Worm (Caenorhabditis elegans) whole organism, late embryonic: ENCODE results near the gene rpl-11.1.

Source experiments
- C08G9.2 ChIP-seq: sonication (generic microtip); optimal IDR thresholded peaks from 2 replicates; lab custom pipeline; 2016; ENCODE audit warnings: mild to moderate bottlenecking, missing genetic modification characterization, moderate library complexity, missing compliant biosample characterization
- C38D4.7 ChIP-seq: fragments of 200-800 bp; sonication (Bioruptor generic); optimal IDR thresholded peaks from 2 replicates; lab custom pipeline; 2018; ENCODE audit warnings: mild to moderate bottlenecking, missing genetic modification characterization, moderate library complexity, missing compliant biosample characterization
- K09A11.1 ChIP-seq: sonication (generic microtip); optimal IDR thresholded peaks from 2 replicates; lab custom pipeline; 2017; ENCODE audit warnings: antibody characterized with exemption, mild to moderate bottlenecking, missing genetic modification characterization, missing compliant biosample characterization; ENCODE audit not compliant: insufficient read depth
- T23F11.4 ChIP-seq: fragments of 200-800 bp; sonication (Bioruptor generic); optimal IDR thresholded peaks from 2 replicates; lab custom pipeline; 2018; ENCODE audit warnings: mild to moderate bottlenecking, missing genetic modification characterization, missing compliant biosample characterization
- ahr-1 ChIP-seq: sonication (generic microtip); optimal IDR thresholded peaks from 2 replicates; lab custom pipeline; 2016; ENCODE audit warnings: missing genetic modification characterization, missing compliant biosample characterization
- ceh-14 ChIP-seq: sonication (generic microtip); optimal IDR thresholded peaks from 2 replicates; lab custom pipeline; 2016; ENCODE audit warnings: missing genotype, missing genetic modification characterization, missing compliant biosample characterization
- ceh-19 ChIP-seq: fragments of 200-800 bp; sonication (Bioruptor generic); optimal IDR thresholded peaks from 2 replicates; lab custom pipeline; 2018; ENCODE audit warnings: mild to moderate bottlenecking, missing genetic modification characterization, missing compliant biosample characterization
- ceh-22 ChIP-seq: sonication (generic microtip); optimal IDR thresholded peaks from 2 replicates; lab custom pipeline; 2017; ENCODE audit warnings: missing biosample characterization, missing genetic modification characterization
- ceh-24 ChIP-seq: sonication (generic microtip); optimal IDR thresholded peaks from 2 replicates; lab custom pipeline; 2016; ENCODE audit warnings: mild to moderate bottlenecking, missing genetic modification characterization, missing compliant biosample characterization
- ceh-30 ChIP-seq: fragments of 150-350 bp; optimal IDR thresholded peaks from 2 replicates; lab custom pipeline; 2014; ENCODE audit warnings: missing biosample characterization, missing genetic modification characterization
- ceh-31 ChIP-seq: sonication (generic microtip); optimal IDR thresholded peaks from 2 replicates; lab custom pipeline; 2016; ENCODE audit warnings: missing genetic modification characterization, missing compliant biosample characterization
- ceh-34 ChIP-seq: sonication (generic microtip); optimal IDR thresholded peaks from 2 replicates; lab custom pipeline; 2016; ENCODE audit warnings: mild to moderate bottlenecking, missing genetic modification characterization, missing compliant biosample characterization
- ceh-45 ChIP-seq: fragments of 200-800 bp; sonication (Bioruptor generic); IDR thresholded peaks from 2 replicates; pipeline ENCODE4 v1.3.6; 2022; ENCODE audit warnings: missing genetic modification reagents, missing genetic modification characterization, missing compliant biosample characterization
- ceh-48 ChIP-seq: sonication (generic microtip); optimal IDR thresholded peaks from 2 replicates; lab custom pipeline; 2016; ENCODE audit warnings: missing genetic modification characterization, inconsistent platforms, missing compliant biosample characterization
- ceh-6 ChIP-seq: fragments of 200-800 bp; sonication (Bioruptor generic); optimal IDR thresholded peaks from 2 replicates; lab custom pipeline; 2018; ENCODE audit warnings: mild to moderate bottlenecking, missing genetic modification characterization, missing compliant biosample characterization
- che-1 ChIP-seq: sonication (generic microtip); optimal IDR thresholded peaks from 2 replicates; lab custom pipeline; 2016; ENCODE audit warnings: mild to moderate bottlenecking, missing genetic modification characterization, missing compliant biosample characterization
- dmd-4 ChIP-seq: sonication (generic microtip); optimal IDR thresholded peaks from 2 replicates; lab custom pipeline; 2016; ENCODE audit warnings: borderline replicate concordance, missing genetic modification characterization, missing compliant biosample characterization
- dve-1 ChIP-seq: sonication (generic microtip); optimal IDR thresholded peaks from 2 replicates; lab custom pipeline; 2017; ENCODE audit warnings: antibody characterized with exemption, mild to moderate bottlenecking, missing genetic modification characterization, missing compliant biosample characterization
- elt-2 ChIP-seq: sonication (generic microtip); optimal IDR thresholded peaks from 2 replicates; lab custom pipeline; 2016; ENCODE audit warnings: missing genetic modification reagents, missing genetic modification characterization, missing compliant biosample characterization
- elt-4 ChIP-seq: sonication (generic microtip); optimal IDR thresholded peaks from 2 replicates; lab custom pipeline; 2016; ENCODE audit warnings: missing genetic modification characterization, missing compliant biosample characterization
- ets-4 ChIP-seq: sonication (generic microtip); optimal IDR thresholded peaks from 2 replicates; lab custom pipeline; 2016; ENCODE audit warnings: missing genetic modification characterization, missing compliant biosample characterization
- eyg-1 ChIP-seq: sonication (generic microtip); optimal IDR thresholded peaks from 2 replicates; lab custom pipeline; 2016; ENCODE audit warnings: missing genotype, missing genetic modification characterization, missing compliant biosample characterization
- fax-1 ChIP-seq: sonication (generic microtip); optimal IDR thresholded peaks from 2 replicates; lab custom pipeline; 2016; ENCODE audit warnings: missing genotype, missing genetic modification characterization, missing compliant biosample characterization
- fkh-10 ChIP-seq: fragments of 150-350 bp; optimal IDR thresholded peaks from 2 replicates; lab custom pipeline; 2014; ENCODE audit warnings: missing biosample characterization, missing genetic modification reagents, missing genetic modification characterization
- fkh-6 ChIP-seq: sonication (generic microtip); optimal IDR thresholded peaks from 2 replicates; lab custom pipeline; 2016; ENCODE audit warnings: missing genetic modification characterization, missing compliant biosample characterization
- hlh-13 ChIP-seq: fragments of 200-800 bp; sonication (Bioruptor generic); optimal IDR thresholded peaks from 2 replicates; lab custom pipeline; 2018; ENCODE audit warnings: mild to moderate bottlenecking, missing genetic modification characterization, missing compliant biosample characterization
- hlh-8 ChIP-seq: sonication (generic microtip); optimal IDR thresholded peaks from 2 replicates; lab custom pipeline; 2016; ENCODE audit warnings: missing genotype, missing genetic modification characterization, missing compliant biosample characterization
- lim-6 ChIP-seq: sonication (generic microtip); optimal IDR thresholded peaks from 2 replicates; lab custom pipeline; 2016; ENCODE audit warnings: missing genetic modification characterization, missing compliant biosample characterization
- lin-11 ChIP-seq: fragments of 200-800 bp; sonication (Bioruptor generic); optimal IDR thresholded peaks from 2 replicates; lab custom pipeline; 2018; ENCODE audit warnings: mild to moderate bottlenecking, missing genetic modification characterization, missing compliant biosample characterization
- madf-2 ChIP-seq: sonication (generic microtip); optimal IDR thresholded peaks from 2 replicates; lab custom pipeline; 2017; ENCODE audit warnings: missing genetic modification characterization, missing compliant biosample characterization
- nhr-232 ChIP-seq: sonication (generic microtip); optimal IDR thresholded peaks from 2 replicates; lab custom pipeline; 2016; ENCODE audit warnings: missing genetic modification characterization, missing compliant biosample characterization
- npax-4 ChIP-seq: sonication (generic microtip); optimal IDR thresholded peaks from 2 replicates; lab custom pipeline; 2016; ENCODE audit warnings: missing genetic modification characterization, missing compliant biosample characterization
- odd-2 ChIP-seq: sonication (generic microtip); optimal IDR thresholded peaks from 2 replicates; lab custom pipeline; 2017; ENCODE audit warnings: antibody characterized with exemption, mild to moderate bottlenecking, missing genetic modification characterization, missing compliant biosample characterization
- pat-9 ChIP-seq: fragments of 200-800 bp; sonication (Bioruptor generic); optimal IDR thresholded peaks from 2 replicates; lab custom pipeline; 2018; ENCODE audit warnings: mild to moderate bottlenecking, missing genetic modification characterization, moderate library complexity, missing compliant biosample characterization
- pha-2 ChIP-seq: sonication (generic microtip); optimal IDR thresholded peaks from 2 replicates; lab custom pipeline; 2017; ENCODE audit warnings: mild to moderate bottlenecking, missing genetic modification characterization, missing compliant biosample characterization
- pqm-1 ChIP-seq: sonication (generic microtip); optimal IDR thresholded peaks from 2 replicates; lab custom pipeline; 2016; ENCODE audit warnings: missing genetic modification characterization, missing compliant biosample characterization
- pros-1 ChIP-seq: fragments of 150-350 bp; optimal IDR thresholded peaks from 2 replicates; lab custom pipeline; 2014; ENCODE audit warnings: missing biosample characterization, missing genetic modification reagents, missing genetic modification characterization
- ref-2 ChIP-seq: sonication (generic microtip); optimal IDR thresholded peaks from 2 replicates; lab custom pipeline; 2016; ENCODE audit warnings: missing genetic modification characterization, missing compliant biosample characterization
- rnt-1 ChIP-seq: sonication (generic microtip); optimal IDR thresholded peaks from 2 replicates; lab custom pipeline; 2016; ENCODE audit warnings: missing genetic modification characterization, missing compliant biosample characterization
- sdc-2 ChIP-seq: sonication (generic microtip); optimal IDR thresholded peaks from 2 replicates; lab custom pipeline; 2016; ENCODE audit warnings: missing genotype, missing genetic modification characterization, missing compliant biosample characterization
- sox-4 ChIP-seq: sonication (generic microtip); optimal IDR thresholded peaks from 2 replicates; lab custom pipeline; 2017; ENCODE audit warnings: mild to moderate bottlenecking, missing genetic modification characterization, inconsistent platforms, missing compliant biosample characterization
- tbx-2 ChIP-seq: sonication (generic microtip); optimal IDR thresholded peaks from 2 replicates; lab custom pipeline; 2016; ENCODE audit warnings: missing genetic modification characterization, missing compliant biosample characterization
- tbx-7 ChIP-seq: sonication (generic microtip); optimal IDR thresholded peaks from 2 replicates; lab custom pipeline; 2016; ENCODE audit warnings: missing genotype, missing genetic modification characterization, missing compliant biosample characterization
- unc-42 ChIP-seq: sonication (generic microtip); optimal IDR thresholded peaks from 2 replicates; lab custom pipeline; 2016; ENCODE audit warnings: missing genotype, missing genetic modification characterization, missing compliant biosample characterization
- unc-86 ChIP-seq: sonication (generic microtip); optimal IDR thresholded peaks from 2 replicates; lab custom pipeline; 2016; ENCODE audit warnings: missing genetic modification characterization, missing compliant biosample characterization
- zip-5 ChIP-seq: sonication (generic microtip); optimal IDR thresholded peaks from 2 replicates; lab custom pipeline; 2016; ENCODE audit warnings: missing genetic modification characterization, missing compliant biosample characterization
- ztf-16 ChIP-seq: sonication (generic microtip); optimal IDR thresholded peaks from 2 replicates; lab custom pipeline; 2017; ENCODE audit warnings: missing genetic modification characterization, missing compliant biosample characterization

rpl-11.1 gene

DNA sequence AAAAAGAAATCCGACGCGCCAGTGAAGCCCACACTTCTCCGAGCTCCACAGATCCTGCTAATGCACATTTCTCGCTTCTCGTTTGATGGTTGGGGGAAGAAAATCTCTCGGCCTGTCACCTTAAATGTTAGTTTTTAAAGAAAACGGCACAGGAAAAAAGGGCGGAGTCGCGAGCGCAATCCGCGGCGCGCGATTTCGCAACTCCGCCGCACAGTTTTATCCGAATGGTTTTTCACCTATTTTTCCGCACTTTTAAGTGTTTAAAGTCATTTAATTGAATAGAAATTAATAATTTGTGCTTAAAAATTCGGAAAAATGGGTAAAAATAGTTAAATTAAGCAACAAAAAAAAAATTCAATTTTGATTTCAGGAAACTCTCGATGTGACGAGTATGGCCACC is 1.8 kb upstream of the rpl-11.1 start (continued):
- TF ChIP-seq pqm-1 (tag; lab: Kevin White, UChicago) = no peak
- TF ChIP-seq fax-1 = peak; percentile 20
- no peak for TF ChIP-seq unc-42 (tag; lab: Kevin White, UChicago)
- peak; percentile 74 for TF ChIP-seq ceh-34 (tag; lab: Kevin White, UChicago)
- TF ChIP-seq ceh-6 (GFP tag; lab: Kevin White, UChicago) = peak; percentile 39
- TF ChIP-seq npax-4 (tag; lab: Kevin White, UChicago) = peak; percentile 27
- peak; percentile 73 for TF ChIP-seq sox-4 (tag; lab: Kevin White, UChicago)
- peak; percentile 74 for TF ChIP-seq tbx-2
- TF ChIP-seq lim-6 = no peak
- no peak for TF ChIP-seq hlh-8
- TF ChIP-seq ceh-30 = no peak
- no peak for TF ChIP-seq ahr-1 (tag; lab: Kevin White, UChicago)
- peak; percentile 62 for TF ChIP-seq ceh-31
- TF ChIP-seq pha-2 (tag; lab: Kevin White, UChicago) = peak; percentile 80
- no peak for TF ChIP-seq C08G9.2 (tag; lab: Kevin White, UChicago)
- no peak for TF ChIP-seq fkh-10 (GFP tag; lab: Kevin White, UChicago)
- TF ChIP-seq pat-9 (tag; lab: Kevin White, UChicago) = peak; percentile 31
- peak; percentile 50 for TF ChIP-seq lin-11
- peak; percentile 49 for TF ChIP-seq ceh-19
- TF ChIP-seq rnt-1 (tag; lab: Kevin White, UChicago) = no peak
- peak; percentile 15 for TF ChIP-seq ztf-16 (tag; lab: Kevin White, UChicago)
- peak; percentile 66 for TF ChIP-seq odd-2
- peak; percentile 70 for TF ChIP-seq che-1 (tag; lab: Kevin White, UChicago)
- TF ChIP-seq unc-86 (tag; lab: Kevin White, UChicago) = peak; percentile 11
- TF ChIP-seq C38D4.7 (GFP tag; lab: Kevin White, UChicago) = peak; percentile 54
- TF ChIP-seq pros-1 = no peak
- TF ChIP-seq ref-2 (tag; lab: Kevin White, UChicago) = no peak
- no peak for TF ChIP-seq madf-2 (tag; lab: Kevin White, UChicago)
- TF ChIP-seq ets-4 (tag; lab: Kevin White, UChicago) = no peak
- TF ChIP-seq ceh-14 = peak; percentile 9
- peak; percentile 16 for TF ChIP-seq zip-5
- peak; percentile 33 for TF ChIP-seq fkh-6 (tag; lab: Kevin White, UChicago)
- peak; percentile 45 for TF ChIP-seq dmd-4 (tag; lab: Kevin White, UChicago)
- TF ChIP-seq nhr-232 = peak; percentile 56
- peak; percentile 81 for TF ChIP-seq elt-2 (tag; lab: Kevin White, UChicago)
- peak; percentile 54 for TF ChIP-seq K09A11.1
- TF ChIP-seq eyg-1 (tag; lab: Kevin White, UChicago) = no peak
- no peak for TF ChIP-seq tbx-7 (tag; lab: Kevin White, UChicago)

DNA sequence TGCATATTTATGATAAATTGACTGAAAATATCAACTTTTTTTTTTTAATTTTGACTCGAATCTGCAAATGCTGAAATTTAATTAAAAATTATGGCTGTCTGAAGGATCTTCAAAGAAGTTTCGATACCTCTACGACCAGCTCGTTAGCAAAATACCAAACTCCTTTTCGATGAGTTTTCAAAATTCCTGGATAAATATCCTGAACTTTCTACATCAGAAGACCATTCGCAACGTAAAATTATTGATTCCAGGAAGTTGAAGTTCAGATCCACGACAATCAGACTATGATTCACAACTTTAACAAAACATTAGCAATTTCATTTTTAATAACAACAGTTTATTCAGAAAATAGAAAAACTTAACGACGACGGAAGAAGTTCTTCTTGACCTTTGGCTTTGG is 853 bp downstream of the rpl-11.1 start:
- TF ChIP-seq elt-4 (tag; lab: Kevin White, UChicago) (no peak), ahr-1 (tag; lab: Kevin White, UChicago) (no peak), elt-2 (tag; lab: Kevin White, UChicago) (no peak), ceh-24 (no peak), T23F11.4 (GFP tag; lab: Kevin White, UChicago) (no peak), sdc-2 (tag; lab: Kevin White, UChicago) (no peak), ceh-19 (no peak), lim-6 (no peak), ceh-22 (tag; lab: Kevin White, UChicago) (no peak), ref-2 (tag; lab: Kevin White, UChicago) (no peak), ceh-45 (GFP tag; lab: Robert Waterston, UW) (no peak), ceh-48 (tag; lab: Kevin White, UChicago) (no peak), dve-1 (tag; lab: Kevin White, UChicago) (no peak), unc-86 (tag; lab: Kevin White, UChicago) (no peak), hlh-13 (no peak), C08G9.2 (tag; lab: Kevin White, UChicago) (no peak)
